Worm (Caenorhabditis elegans) whole organism, young adult: Measurements from ENCODE around the gene F21H7.3.
"Not testable (repeated sequence)": the region's sequence is repeated elsewhere in the genome, so short reads cannot be mapped to it uniquely, and the experiment has no call there.

Source experiments
- B0035.1 ChIP-seq: sonication (generic microtip); optimal IDR thresholded peaks from 2 replicates; lab custom pipeline; 2016; ENCODE audit warnings: missing genetic modification characterization, mild to moderate bottlenecking, missing compliant biosample characterization, missing genotype, missing genetic modification reagents
- C17E4.6 ChIP-seq: fragments of 200-800 bp; sonication (Bioruptor generic); IDR thresholded peaks from 2 replicates; pipeline ENCODE4 v1.3.6; 2022; ENCODE audit warnings: missing genetic modification reagents, missing genetic modification characterization, missing compliant biosample characterization
- D2030.7 ChIP-seq: fragments of 200-800 bp; sonication (Bioruptor generic); IDR thresholded peaks from 2 replicates; pipeline ENCODE4 v1.3.6; 2022; ENCODE audit warnings: missing genetic modification reagents, missing genetic modification characterization, missing compliant biosample characterization
- F23B12.7 ChIP-seq: sonication (generic microtip); optimal IDR thresholded peaks from 2 replicates; lab custom pipeline; 2017; ENCODE audit warnings: missing genetic modification characterization, mild to moderate bottlenecking, missing compliant biosample characterization, antibody characterized with exemption, moderate library complexity; ENCODE audit not compliant: insufficient read depth
- T26A5.8 ChIP-seq: sonication (generic microtip); optimal IDR thresholded peaks from 2 replicates; lab custom pipeline; 2016; ENCODE audit warnings: missing genetic modification characterization, missing compliant biosample characterization
- Y67H2A.10 ChIP-seq: fragments of 200-800 bp; sonication (Bioruptor generic); conservative IDR thresholded peaks from 2 replicates; pipeline ENCODE4 v1.3.6; 2022; ENCODE audit warnings: missing genetic modification reagents, missing genetic modification characterization, missing compliant biosample characterization
- aptf-2 ChIP-seq: fragments of 200-800 bp; sonication (Bioruptor generic); conservative IDR thresholded peaks from 2 replicates; pipeline ENCODE4 v1.3.6; 2022; ENCODE audit warnings: missing genetic modification reagents, missing genetic modification characterization, missing compliant biosample characterization
- attf-6 ChIP-seq: fragments of 200-800 bp; sonication (Bioruptor generic); IDR thresholded peaks from 2 replicates; pipeline ENCODE4 v1.3.6; 2022; ENCODE audit warnings: missing genetic modification reagents, missing genetic modification characterization, missing compliant biosample characterization
- cebp-2 ChIP-seq: fragments of 200-800 bp; sonication (Bioruptor generic); IDR thresholded peaks from 2 replicates; pipeline ENCODE4 v1.3.6; 2022; ENCODE audit warnings: missing genetic modification characterization, missing compliant biosample characterization
- ceh-100 ChIP-seq: fragments of 200-800 bp; sonication (Bioruptor generic); IDR thresholded peaks from 2 replicates; pipeline ENCODE4 v1.3.6; 2022; ENCODE audit warnings: missing genetic modification reagents, missing genetic modification characterization, missing compliant biosample characterization
- chd-7 ChIP-seq: sonication (generic microtip); optimal IDR thresholded peaks from 2 replicates; lab custom pipeline; 2016; ENCODE audit warnings: mild to moderate bottlenecking, missing genetic modification characterization, moderate library complexity, missing compliant biosample characterization
- efl-1 ChIP-seq: fragments of 150-350 bp; optimal IDR thresholded peaks from 2 replicates; lab custom pipeline; 2014; ENCODE audit warnings: missing biosample characterization, missing genetic modification reagents, missing genetic modification characterization
- him-1 ChIP-seq: sonication (generic microtip); optimal IDR thresholded peaks from 2 replicates; lab custom pipeline; 2016; ENCODE audit warnings: missing genotype, missing genetic modification reagents, missing genetic modification characterization, missing compliant biosample characterization
- hlh-12 ChIP-seq: sonication (generic microtip); optimal IDR thresholded peaks from 2 replicates; lab custom pipeline; 2016; ENCODE audit warnings: missing genetic modification characterization, missing compliant biosample characterization
- hlh-26 ChIP-seq: fragments of 200-800 bp; sonication (Bioruptor generic); conservative IDR thresholded peaks from 2 replicates; pipeline ENCODE4 v1.3.6; 2022; ENCODE audit warnings: missing genetic modification reagents, missing genetic modification characterization, missing compliant biosample characterization
- hmg-20 ChIP-seq: fragments of 200-800 bp; sonication (Bioruptor generic); IDR thresholded peaks from 2 replicates; pipeline ENCODE4 v1.3.6; 2022; ENCODE audit warnings: missing genetic modification reagents, missing genetic modification characterization, missing compliant biosample characterization
- madf-10 ChIP-seq: sonication (generic microtip); optimal IDR thresholded peaks from 2 replicates; lab custom pipeline; 2016; ENCODE audit warnings: mild to moderate bottlenecking, missing genetic modification characterization, missing compliant biosample characterization
- mcd-1 ChIP-seq: fragments of 200-800 bp; sonication (Bioruptor generic); IDR thresholded peaks from 2 replicates; pipeline ENCODE4 v1.3.6; 2022; ENCODE audit warnings: missing genetic modification reagents, missing genetic modification characterization, missing compliant biosample characterization
- mel-28 ChIP-seq: sonication (generic microtip); optimal IDR thresholded peaks from 2 replicates; lab custom pipeline; 2016; ENCODE audit warnings: borderline replicate concordance, mild to moderate bottlenecking, missing genetic modification characterization, missing compliant biosample characterization
- nfya-1 ChIP-seq: sonication (generic microtip); optimal IDR thresholded peaks from 2 replicates; lab custom pipeline; 2017; ENCODE audit warnings: antibody characterized with exemption, missing compliant biosample characterization, missing genetic modification characterization, borderline replicate concordance; ENCODE audit not compliant: insufficient read depth
- nhr-179 ChIP-seq: sonication (generic microtip); optimal IDR thresholded peaks from 2 replicates; lab custom pipeline; 2016; ENCODE audit warnings: mild to moderate bottlenecking, missing genetic modification characterization, missing compliant biosample characterization
- nhr-80 ChIP-seq: sonication (generic microtip); optimal IDR thresholded peaks from 2 replicates; lab custom pipeline; 2016; ENCODE audit warnings: missing genetic modification characterization, missing compliant biosample characterization
- pbrm-1 ChIP-seq: fragments of 200-800 bp; sonication (Bioruptor generic); IDR thresholded peaks from 2 replicates; pipeline ENCODE4 v1.3.6; 2022; ENCODE audit warnings: missing genetic modification reagents, missing genetic modification characterization, missing compliant biosample characterization
- rpc-1 ChIP-seq, 2 experiments: fragments of 150-350 bp in 1 of 2; sonication (generic microtip) in 1 of 2; optimal IDR thresholded peaks; 2 replicates each; lab custom pipeline; 2014 to 2018; ENCODE audit warnings: missing biosample characterization in 1 of 2, missing genetic modification characterization in 1 of 2, missing genetic modification reagents in 1 of 2, missing genotype in 1 of 2
- snpc-4 ChIP-seq, 5 experiments: fragments of 150-350 bp in 1 of 5; sonication (generic microtip) in 4 of 5; optimal IDR thresholded peaks; 2 replicates each; lab custom pipeline; 2014 to 2018; ENCODE audit warnings: missing genetic modification characterization in 5 of 5, missing biosample characterization in 3 of 5, antibody characterized with exemption in 2 of 5, mild to moderate bottlenecking in 2 of 5, missing compliant biosample characterization in 2 of 5, missing genotype in 2 of 5, moderate library complexity in 2 of 5, missing genetic modification reagents in 1 of 5
- sptf-2 ChIP-seq: fragments of 200-800 bp; sonication (Bioruptor generic); optimal IDR thresholded peaks from 2 replicates; lab custom pipeline; 2018; ENCODE audit warnings: mild to moderate bottlenecking, missing genetic modification characterization, missing compliant biosample characterization
- tbx-9 ChIP-seq: sonication (generic microtip); optimal IDR thresholded peaks from 2 replicates; lab custom pipeline; 2016; ENCODE audit warnings: borderline replicate concordance, missing genetic modification characterization, inconsistent platforms, missing compliant biosample characterization
- unc-62 ChIP-seq: fragments of 150-350 bp; optimal IDR thresholded peaks from 2 replicates; lab custom pipeline; 2014; ENCODE audit warnings: missing biosample characterization, missing genetic modification reagents, missing genetic modification characterization
- zfh-2 ChIP-seq: fragments of 200-800 bp; sonication (Bioruptor generic); conservative IDR thresholded peaks from 2 replicates; pipeline ENCODE4 v1.3.6; 2022; ENCODE audit warnings: missing genetic modification reagents, missing genetic modification characterization, missing compliant biosample characterization
- ztf-28 ChIP-seq: fragments of 200-800 bp; sonication (Bioruptor generic); IDR thresholded peaks from 2 replicates; pipeline ENCODE4 v1.3.6; 2022; ENCODE audit warnings: missing genetic modification reagents, missing genetic modification characterization, missing compliant biosample characterization
- ztf-3 ChIP-seq: fragments of 200-800 bp; sonication (Bioruptor generic); optimal IDR thresholded peaks from 2 replicates; lab custom pipeline; 2018; ENCODE audit warnings: mild to moderate bottlenecking, missing genetic modification characterization, missing compliant biosample characterization

Gene F21H7.3

ce11 chrV:16235135-16235534 lies at the start of gene F21H7.3:
Gene F21H7.3 (minus strand): TSS chrV:16235235.
- no peak for TF ChIP-seq rpc-1 (optimal IDR thresholded peaks at IDR 0.05; lab: Kevin White, UChicago)
- TF ChIP-seq rpc-1 (tag; optimal IDR thresholded peaks at IDR 0.05; lab: Kevin White, UChicago): no peak
- TF ChIP-seq T26A5.8 (tag; lab: Kevin White, UChicago): no peak
- no peak for TF ChIP-seq cebp-2 (GFP tag; lab: Robert Waterston, UW)
- TF ChIP-seq sptf-2 (GFP tag; lab: Kevin White, UChicago): no peak
- TF ChIP-seq nhr-179 (tag; lab: Kevin White, UChicago): no peak
- no peak for TF ChIP-seq mel-28
- TF ChIP-seq madf-10 (tag; lab: Kevin White, UChicago): no peak

ce11 chrV:16282147-16282546 lies 47.1 kb upstream of the F21H7.3 start, which contains the start of gene F28G4.2:
Gene F28G4.2 (minus strand): TSS chrV:16282321.
- no peak for TF ChIP-seq ceh-100 (GFP tag; lab: Robert Waterston, UW)
- TF ChIP-seq ztf-3 (GFP tag; lab: Kevin White, UChicago): no peak
- no peak for TF ChIP-seq chd-7 (tag; lab: Kevin White, UChicago)
- TF ChIP-seq efl-1: no peak
- TF ChIP-seq C17E4.6 (GFP tag; lab: Robert Waterston, UW): no peak
- no peak for TF ChIP-seq hlh-12
- no peak for TF ChIP-seq F23B12.7
- no peak for TF ChIP-seq zfh-2 (GFP tag; lab: Robert Waterston, UW)
- TF ChIP-seq ztf-28 (GFP tag; lab: Robert Waterston, UW): no peak
- no peak for TF ChIP-seq hmg-20 (GFP tag; lab: Robert Waterston, UW)
- TF ChIP-seq nfya-1 (tag; lab: Kevin White, UChicago): no peak
- no peak for TF ChIP-seq tbx-9 (tag; lab: Kevin White, UChicago)
- no peak for TF ChIP-seq aptf-2
- no peak for TF ChIP-seq D2030.7
- TF ChIP-seq him-1 (tag; lab: Kevin White, UChicago): no peak
- no peak for TF ChIP-seq mcd-1 (GFP tag; lab: Robert Waterston, UW)
- no peak for TF ChIP-seq B0035.1

- TF ChIP-seq nhr-80 (tag; lab: Kevin White, UChicago) (peak; percentile 80), snpc-4 (GFP tag; optimal IDR thresholded peaks at IDR 0.05; lab: Kevin White, UChicago) (no peak), snpc-4 (tag; optimal IDR thresholded peaks at IDR 0.05; lab: Kevin White, UChicago) (peak in 1 of 4 experiments; percentile 17), Y67H2A.10 (GFP tag; lab: Robert Waterston, UW) (no peak), unc-62 (GFP tag; lab: Kevin White, UChicago) (peak; percentile 23)
These were observed 42.9 kb upstream of the F21H7.3 start, which contains the start of gene cyp-37B1 for ce11 chrV:16277918-16278317. Gene cyp-37B1 (plus strand): TSS chrV:16278116.

- TF ChIP-seq hlh-26 (GFP tag; lab: Robert Waterston, UW) (no peak), unc-62 (GFP tag; lab: Kevin White, UChicago) (no peak)
- TF ChIP-seq, all 124 proteins: peak for 0
These were observed 40.3 kb upstream of the F21H7.3 start, which contains the start of gene pacl-1 for ce11 chrV:16275347-16275746. Gene pacl-1 (minus strand): TSS chrV:16275447.

ce11 chrV:16273364-16273763 lies 38.3 kb upstream of the F21H7.3 start:
- TF ChIP-seq pbrm-1 (peak; percentile 6; the same call in 1 of the 2 replicates), snpc-4 (tag; optimal IDR thresholded peaks at IDR 0.05; lab: Kevin White, UChicago) (peak in 1 of 4 experiments; percentile 62), attf-6 (GFP tag; lab: Robert Waterston, UW) (0 out of 2 replicates have a peak, but pooled peaks have one; percentile 58)
- not testable (repeated sequence) for TF ChIP-seq snpc-4 (GFP tag; optimal IDR thresholded peaks at IDR 0.05; lab: Kevin White, UChicago)
